Worm (Caenorhabditis elegans): Measurements from ENCODE around the gene F11G11.4.
A peak's percentile ranks its signal among the peaks of the same experiment; 100 is the strongest.

- TF ChIP-seq hlh-30 (tag; optimal IDR thresholded peaks at IDR 0.05; ENCODE audit: insufficient read depth) (peak; percentile 68), jun-1 (tag; optimal IDR thresholded peaks at IDR 0.05) (no peak), pqm-1 (tag; optimal IDR thresholded peaks at IDR 0.05) (no peak), nhr-25 (tag; optimal IDR thresholded peaks at IDR 0.05; ENCODE audit: borderline replicate concordance, insufficient read depth) (no peak), unc-62 (GFP tag; optimal IDR thresholded peaks at IDR 0.05 in 1 of 2) (peak in 1 of 2 experiments; percentile 70), unc-62 (tag; optimal IDR thresholded peaks at IDR 0.05) (no peak), daf-12 (tag; optimal IDR thresholded peaks at IDR 0.05) (no peak), unc-130 (GFP tag; optimal IDR thresholded peaks at IDR 0.05) (no peak), dmd-9 (GFP tag; IDR thresholded peaks at IDR 0.05) (no peak)
Measured at ce11 chrII:4908160-4908559, 47.8 kb downstream of the F11G11.4 start.
